Worm (Caenorhabditis elegans): ENCODE data around the gene imph-1.

imph-1 gene

DNA sequence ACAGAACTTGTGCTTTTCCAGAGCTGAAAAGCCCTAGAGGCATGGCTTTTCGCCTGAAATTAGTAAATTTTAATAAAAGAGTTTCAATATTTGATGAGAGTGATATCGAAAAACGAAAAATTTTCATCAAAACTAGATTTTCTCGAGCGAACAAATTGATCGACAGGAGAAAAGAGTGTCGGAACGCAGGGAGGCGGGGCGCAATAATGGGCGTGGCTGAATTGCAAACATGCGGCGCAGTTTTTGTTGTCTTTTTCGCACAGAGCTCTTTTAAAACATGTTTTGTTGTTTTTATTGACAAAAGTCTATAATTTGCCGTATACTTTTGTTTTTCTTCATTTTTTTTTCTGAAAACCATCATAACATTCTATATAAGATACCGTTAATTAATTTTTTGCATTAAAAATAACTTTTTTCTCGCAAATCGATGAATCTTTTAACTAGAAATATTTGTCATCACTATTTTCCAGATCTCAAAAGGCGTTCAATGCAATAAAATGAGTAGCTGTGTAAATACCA, 25.0 kb downstream of the imph-1 start, which contains the start of the genes sel-5 and wdr-48 (continued):
- TF ChIP-seq tbx-7 (tag; optimal IDR thresholded peaks at IDR 0.05) (no peak), unc-55 (GFP tag; optimal IDR thresholded peaks at IDR 0.05) (no peak), zip-5 (tag; optimal IDR thresholded peaks at IDR 0.05) (no peak), nfya-1 (tag; optimal IDR thresholded peaks at IDR 0.05) (peak; percentile 28), ceh-19 (GFP tag; optimal IDR thresholded peaks at IDR 0.05) (no peak), elt-4 (tag; optimal IDR thresholded peaks at IDR 0.05) (no peak), ceh-14 (tag; optimal IDR thresholded peaks at IDR 0.05) (no peak), pag-3 (tag; optimal IDR thresholded peaks at IDR 0.05; ENCODE audit: borderline replicate concordance) (no peak)

DNA sequence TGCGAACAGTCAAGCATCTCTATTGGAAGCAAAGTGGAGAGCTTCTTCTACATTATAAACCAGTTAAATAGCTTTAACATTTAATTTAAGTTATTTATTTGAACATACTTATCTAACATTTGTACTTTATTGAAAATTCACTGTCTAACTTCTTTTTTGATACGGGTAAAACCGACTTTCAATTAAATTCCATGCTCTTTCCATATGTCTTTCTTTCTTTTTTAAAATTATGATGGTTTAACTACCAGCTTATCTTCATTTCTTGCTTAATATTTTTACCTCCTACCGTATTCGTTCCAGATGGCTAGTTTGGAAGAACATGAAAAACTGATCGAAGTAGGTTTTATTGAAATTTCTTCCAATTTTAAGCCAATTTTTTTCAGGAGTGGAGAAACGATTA, 28.1 kb downstream of the imph-1 start, which contains the start of gene F35G12.12:
Gene F35G12.12, plus strand, starts transcription at position 301 of the 400 bp plus-strand sequence.
- no peak for TF ChIP-seq pqm-1 (tag; optimal IDR thresholded peaks at IDR 0.05)
- TF ChIP-seq fkh-10 (GFP tag; optimal IDR thresholded peaks at IDR 0.05), result no peak
- no peak for TF ChIP-seq K09A11.1 (tag; optimal IDR thresholded peaks at IDR 0.05; ENCODE audit: insufficient read depth)
- TF ChIP-seq nfya-1 (tag; optimal IDR thresholded peaks at IDR 0.05), result no peak
- no peak for TF ChIP-seq unc-3 (GFP tag; conservative IDR thresholded peaks at IDR 0.05)
- TF ChIP-seq unc-3 (tag; optimal IDR thresholded peaks at IDR 0.05), result no peak
- TF ChIP-seq ttx-3 (tag; optimal IDR thresholded peaks at IDR 0.05), result no peak
- TF ChIP-seq hlh-8 (tag; optimal IDR thresholded peaks at IDR 0.05), result no peak
- no peak for TF ChIP-seq dve-1 (tag; optimal IDR thresholded peaks at IDR 0.05)
- TF ChIP-seq odd-2 (tag; optimal IDR thresholded peaks at IDR 0.05), result no peak
- no peak for TF ChIP-seq elt-4 (tag; optimal IDR thresholded peaks at IDR 0.05)
- TF ChIP-seq fkh-6 (tag; optimal IDR thresholded peaks at IDR 0.05), result no peak
- no peak for TF ChIP-seq pha-2 (tag; optimal IDR thresholded peaks at IDR 0.05)
- no peak for TF ChIP-seq unc-42 (tag; optimal IDR thresholded peaks at IDR 0.05)
- TF ChIP-seq pag-3 (tag; optimal IDR thresholded peaks at IDR 0.05; ENCODE audit: borderline replicate concordance), result no peak
- TF ChIP-seq che-1 (tag; optimal IDR thresholded peaks at IDR 0.05), result no peak

DNA sequence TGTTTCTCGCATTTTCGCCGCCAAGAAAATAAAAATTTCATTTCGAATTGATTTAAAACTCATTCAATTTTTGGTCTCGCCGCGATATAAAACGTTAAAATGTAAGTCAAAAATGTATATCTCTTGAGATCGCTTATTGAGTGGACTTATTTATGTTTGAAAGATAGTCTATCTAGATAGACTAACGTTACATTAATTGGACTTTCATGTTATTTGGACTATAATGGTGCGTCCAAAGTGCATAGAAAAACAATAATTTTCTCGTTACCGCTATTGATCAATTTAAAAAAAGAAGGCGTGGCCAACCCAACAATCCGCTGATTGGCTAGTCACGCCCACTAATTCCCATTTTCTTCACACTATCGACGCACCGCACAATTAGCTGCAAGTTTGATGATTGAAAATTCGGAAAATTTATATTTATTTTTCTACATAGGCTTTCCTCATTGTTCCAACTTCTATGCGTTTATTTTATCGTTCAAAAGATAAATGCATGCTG, 30.7 kb downstream of the imph-1 start, which contains the start of gene F35G12.5:
Gene F35G12.5, plus strand, starts transcription at position 51 of the 499 bp plus-strand sequence.
- TF ChIP-seq ama-1 (optimal IDR thresholded peaks at IDR 0.05) (no peak), hlh-30 (tag; optimal IDR thresholded peaks at IDR 0.05; ENCODE audit: insufficient read depth) (no peak), madf-2 (tag; optimal IDR thresholded peaks at IDR 0.05) (no peak), nfya-1 (tag; optimal IDR thresholded peaks at IDR 0.05) (peak; percentile 95), ceh-9 (tag; optimal IDR thresholded peaks at IDR 0.05) (no peak), npax-4 (tag; optimal IDR thresholded peaks at IDR 0.05) (no peak), zip-5 (tag; optimal IDR thresholded peaks at IDR 0.05) (no peak)

DNA sequence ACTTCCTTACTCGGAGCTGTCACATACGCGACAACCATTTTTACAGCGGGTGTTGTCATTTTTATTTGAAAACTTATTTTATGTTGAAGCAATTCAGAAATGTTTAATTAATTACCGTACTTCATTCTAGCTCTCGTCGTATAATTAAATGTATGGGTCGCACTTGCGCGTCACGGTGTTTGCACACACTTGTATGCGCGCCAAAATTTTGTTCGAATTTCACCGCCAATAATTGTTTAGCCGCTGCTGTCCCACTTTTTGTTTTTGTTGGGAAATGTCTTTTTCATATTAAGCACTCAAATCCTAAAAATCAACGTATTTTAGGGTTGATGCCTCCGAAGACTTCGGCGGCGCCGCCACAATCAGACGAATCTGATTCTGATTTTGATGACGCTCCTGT, 33.8 kb downstream of the imph-1 start, which contains the start of the genes F35G12.7 and smc-4:
Gene F35G12.7, minus strand, starts transcription at position 154 of the 400 bp plus-strand sequence.
Gene smc-4, plus strand, starts transcription at position 325 of the 400 bp plus-strand sequence.
- no peak for TF ChIP-seq hlh-30 (tag; optimal IDR thresholded peaks at IDR 0.05; ENCODE audit: insufficient read depth)
- no peak for TF ChIP-seq lim-6 (tag; optimal IDR thresholded peaks at IDR 0.05)
- no peak for TF ChIP-seq T23F11.4 (GFP tag; optimal IDR thresholded peaks at IDR 0.05)
- TF ChIP-seq tbx-7 (tag; optimal IDR thresholded peaks at IDR 0.05), result no peak
- TF ChIP-seq nfya-1 (tag; optimal IDR thresholded peaks at IDR 0.05), result peak; percentile 74
- TF ChIP-seq npax-4 (tag; optimal IDR thresholded peaks at IDR 0.05), result no peak
- no peak for TF ChIP-seq pros-1 (tag; optimal IDR thresholded peaks at IDR 0.05)
- TF ChIP-seq eyg-1 (tag; optimal IDR thresholded peaks at IDR 0.05), result no peak
- TF ChIP-seq dve-1 (tag; optimal IDR thresholded peaks at IDR 0.05), result no peak
- TF ChIP-seq unc-42 (tag; optimal IDR thresholded peaks at IDR 0.05), result peak; percentile 88
- no peak for TF ChIP-seq K02D7.2 (tag; optimal IDR thresholded peaks at IDR 0.05)
- TF ChIP-seq rnt-1 (tag; optimal IDR thresholded peaks at IDR 0.05), result no peak
- TF ChIP-seq syd-9 (tag; optimal IDR thresholded peaks at IDR 0.05), result no peak
- no peak for TF ChIP-seq sox-4 (tag; optimal IDR thresholded peaks at IDR 0.05)
- no peak for TF ChIP-seq nhr-11 (tag; optimal IDR thresholded peaks at IDR 0.05)
- TF ChIP-seq ttx-3 (tag; optimal IDR thresholded peaks at IDR 0.05), result peak; percentile 22
- TF ChIP-seq mec-3 (tag; optimal IDR thresholded peaks at IDR 0.05; ENCODE audit: borderline replicate concordance), result no peak
- no peak for TF ChIP-seq odd-2 (tag; optimal IDR thresholded peaks at IDR 0.05)
- TF ChIP-seq ceh-34 (tag; optimal IDR thresholded peaks at IDR 0.05), result no peak
- TF ChIP-seq ceh-6 (GFP tag; optimal IDR thresholded peaks at IDR 0.05), result no peak
- no peak for TF ChIP-seq elt-2 (tag; optimal IDR thresholded peaks at IDR 0.05)
- no peak for TF ChIP-seq unc-3 (GFP tag; conservative IDR thresholded peaks at IDR 0.05)
- no peak for TF ChIP-seq unc-3 (tag; optimal IDR thresholded peaks at IDR 0.05)
- no peak for TF ChIP-seq lin-11 (tag; optimal IDR thresholded peaks at IDR 0.05)
- no peak for TF ChIP-seq fkh-10 (GFP tag; optimal IDR thresholded peaks at IDR 0.05)
- TF ChIP-seq ceh-30 (tag; optimal IDR thresholded peaks at IDR 0.05), result no peak
- no peak for TF ChIP-seq K09A11.1 (tag; optimal IDR thresholded peaks at IDR 0.05; ENCODE audit: insufficient read depth)
- TF ChIP-seq fkh-6 (tag; optimal IDR thresholded peaks at IDR 0.05), result no peak
- TF ChIP-seq pat-9 (tag; optimal IDR thresholded peaks at IDR 0.05), result no peak
- TF ChIP-seq C38D4.7 (GFP tag; optimal IDR thresholded peaks at IDR 0.05), result no peak
- no peak for TF ChIP-seq Y22D7AL.16 (tag; optimal IDR thresholded peaks at IDR 0.05)
